Worm (Caenorhabditis elegans) whole organism, L3 larva: ENCODE results near the gene sel-1.

ENCODE experiments used
- R02D3.7 ChIP-seq: fragments of 150-350 bp; optimal IDR thresholded peaks from 2 replicates; lab custom pipeline; 2014; ENCODE audit warnings: missing biosample characterization, missing genetic modification characterization
- daf-12 ChIP-seq: fragments of 150-350 bp; optimal IDR thresholded peaks from 2 replicates; lab custom pipeline; 2014; ENCODE audit warnings: missing biosample characterization, missing genetic modification reagents, missing genetic modification characterization
- egl-5 ChIP-seq: fragments of 150-350 bp; optimal IDR thresholded peaks from 2 replicates; lab custom pipeline; 2017; ENCODE audit warnings: missing biosample characterization, missing genetic modification reagents, missing genetic modification characterization, inconsistent platforms
- elt-1 ChIP-seq: fragments of 150-350 bp; optimal IDR thresholded peaks from 2 replicates; lab custom pipeline; 2014; ENCODE audit warnings: missing biosample characterization, missing genetic modification characterization
- elt-3 ChIP-seq, 3 experiments: fragments of 150-350 bp in 1 of 3; sonication (generic microtip) in 2 of 3; optimal IDR thresholded peaks; 2 replicates in 2 of 3; 4 replicates in 1 of 3; lab custom pipeline; 2014 to 2017; ENCODE audit warnings: missing biosample characterization in 3 of 3, missing genetic modification characterization in 3 of 3
- lsy-12 ChIP-seq: sonication (generic microtip); optimal IDR thresholded peaks from 2 replicates; lab custom pipeline; 2016; ENCODE audit warnings: mild to moderate bottlenecking, missing genetic modification characterization, missing compliant biosample characterization
- mdl-1 ChIP-seq: fragments of 150-350 bp; optimal IDR thresholded peaks from 2 replicates; lab custom pipeline; 2014; ENCODE audit warnings: missing biosample characterization, missing genetic modification characterization
- nfya-1 ChIP-seq: sonication (generic microtip); optimal IDR thresholded peaks from 2 replicates; lab custom pipeline; 2017; ENCODE audit warnings: missing genetic modification characterization, mild to moderate bottlenecking, missing compliant biosample characterization, antibody characterized with exemption, moderate library complexity; ENCODE audit not compliant: insufficient read depth
- nhr-23 ChIP-seq: fragments of 150-350 bp; optimal IDR thresholded peaks from 2 replicates; lab custom pipeline; 2014; ENCODE audit warnings: missing biosample characterization, missing genetic modification reagents, missing genetic modification characterization
- nhr-28 ChIP-seq: fragments of 150-350 bp; optimal IDR thresholded peaks from 2 replicates; lab custom pipeline; 2014; ENCODE audit warnings: missing biosample characterization, missing genetic modification characterization
- nhr-76 ChIP-seq: fragments of 150-350 bp; sonication (generic microtip); optimal IDR thresholded peaks from 5 replicates; lab custom pipeline; 2014; ENCODE audit warnings: missing biosample characterization, missing genetic modification characterization
- pha-4 ChIP-seq: fragments of 150-350 bp; optimal IDR thresholded peaks from 2 replicates; lab custom pipeline; 2014; ENCODE audit warnings: missing biosample characterization, missing genetic modification reagents, missing genetic modification characterization
- pqm-1 ChIP-seq: fragments of 150-350 bp; optimal IDR thresholded peaks from 2 replicates; lab custom pipeline; 2017; ENCODE audit warnings: missing biosample characterization, missing genetic modification characterization, inconsistent platforms
- sea-2 ChIP-seq: fragments of 150-350 bp; sonication (generic microtip); optimal IDR thresholded peaks from 4 replicates; lab custom pipeline; 2014; ENCODE audit warnings: missing biosample characterization, missing genetic modification reagents, missing genetic modification characterization

ce11 chrV:12596196-12596595 lies 35.7 kb downstream of the sel-1 start, which contains the start of gene mma-1:
- TF ChIP-seq pqm-1 (tag; lab: Kevin White, UChicago) (no peak), nhr-28 (tag; lab: Kevin White, UChicago) (no peak), sea-2 (GFP tag; lab: Kevin White, UChicago) (no peak), elt-3 (tag; optimal IDR thresholded peaks at IDR 0.05; lab: Kevin White, UChicago) (no peak), daf-12 (tag; lab: Kevin White, UChicago) (no peak), elt-1 (tag; lab: Kevin White, UChicago) (no peak), nfya-1 (tag; lab: Kevin White, UChicago) (no peak), nhr-23 (tag; lab: Kevin White, UChicago) (no peak), nhr-76 (tag; lab: Kevin White, UChicago) (no peak), pha-4 (tag; lab: Kevin White, UChicago) (no peak), lsy-12 (tag; lab: Kevin White, UChicago) (no peak), R02D3.7 (tag; lab: Kevin White, UChicago) (no peak), mdl-1 (tag; lab: Kevin White, UChicago) (no peak), egl-5 (tag; lab: Kevin White, UChicago) (no peak)
